Worm (Caenorhabditis elegans) whole organism, L4 larva: Measurements from ENCODE around the gene glr-1.

Experiments used
- D1046.2 ChIP-seq: fragments of 200-800 bp; sonication (Bioruptor generic); IDR thresholded peaks from 2 replicates; pipeline ENCODE4 v1.3.6; 2022; ENCODE audit warnings: missing genetic modification characterization, missing compliant biosample characterization
- F37D6.2 ChIP-seq: sonication (generic microtip); optimal IDR thresholded peaks from 2 replicates; lab custom pipeline; 2016; ENCODE audit warnings: mild to moderate bottlenecking, missing genetic modification characterization, missing compliant biosample characterization
- F49E8.2 ChIP-seq: sonication (generic microtip); optimal IDR thresholded peaks from 2 replicates; lab custom pipeline; 2016; ENCODE audit warnings: missing compliant biosample characterization, mild to moderate bottlenecking, missing genetic modification characterization, borderline replicate concordance
- T20F7.1 ChIP-seq: fragments of 200-800 bp; sonication (Bioruptor generic); optimal IDR thresholded peaks from 2 replicates; lab custom pipeline; 2018; ENCODE audit warnings: mild to moderate bottlenecking, missing genetic modification characterization, missing compliant biosample characterization
- ZK337.2 ChIP-seq: fragments of 200-800 bp; sonication (Bioruptor generic); IDR thresholded peaks from 2 replicates; pipeline ENCODE4 v1.3.6; 2022; ENCODE audit warnings: missing genetic modification reagents, missing genetic modification characterization, missing compliant biosample characterization
- aha-1 ChIP-seq: fragments of 150-350 bp; peaks from one replicate; lab custom pipeline; 2014; ENCODE audit warnings: missing biosample characterization, missing genetic modification characterization
- aly-2 ChIP-seq: sonication (generic microtip); optimal IDR thresholded peaks from 2 replicates; lab custom pipeline; 2018; ENCODE audit warnings: missing biosample characterization, missing genetic modification characterization
- ces-1 ChIP-seq: fragments of 150-350 bp; sonication (generic microtip); optimal IDR thresholded peaks from 4 replicates; lab custom pipeline; 2014; ENCODE audit warnings: missing biosample characterization, missing genetic modification reagents, missing genetic modification characterization
- ctbp-1 ChIP-seq: fragments of 200-800 bp; sonication (Bioruptor generic); IDR thresholded peaks from 2 replicates; pipeline ENCODE4 v1.3.6; 2022; ENCODE audit warnings: missing genetic modification reagents, missing genetic modification characterization, missing compliant biosample characterization
- daf-12 ChIP-seq: fragments of 150-350 bp; optimal IDR thresholded peaks from 2 replicates; lab custom pipeline; 2014; ENCODE audit warnings: missing biosample characterization, missing genetic modification reagents, missing genetic modification characterization
- daf-16 ChIP-seq, 3 experiments: sonication (generic microtip); optimal IDR thresholded peaks; 2 replicates each; lab custom pipeline; 2016 to 2017; ENCODE audit warnings: missing genetic modification characterization in 3 of 3, missing genetic modification reagents in 3 of 3, mild to moderate bottlenecking in 2 of 3, missing compliant biosample characterization in 2 of 3, missing biosample characterization in 1 of 3, moderate library complexity in 1 of 3
- daf-8 ChIP-seq: fragments of 200-800 bp; sonication (Bioruptor generic); IDR thresholded peaks from 2 replicates; pipeline ENCODE4 v1.3.6; 2022; ENCODE audit warnings: missing genetic modification characterization, missing compliant biosample characterization
- dmd-6 ChIP-seq: fragments of 200-800 bp; sonication (Bioruptor generic); IDR thresholded peaks from 2 replicates; pipeline ENCODE4 v1.3.6; 2022; ENCODE audit warnings: missing genetic modification reagents, missing genetic modification characterization, missing compliant biosample characterization
- dve-1 ChIP-seq: sonication (generic microtip); optimal IDR thresholded peaks from 2 replicates; lab custom pipeline; 2017; ENCODE audit warnings: antibody characterized with exemption, mild to moderate bottlenecking, missing genetic modification characterization, missing compliant biosample characterization; ENCODE audit not compliant: insufficient read depth
- fos-1 ChIP-seq: fragments of 150-350 bp; optimal IDR thresholded peaks from 2 replicates; lab custom pipeline; 2014; ENCODE audit warnings: missing biosample characterization, missing genetic modification characterization
- gei-8 ChIP-seq: fragments of 200-800 bp; sonication (Bioruptor generic); optimal IDR thresholded peaks from 2 replicates; lab custom pipeline; 2018; ENCODE audit warnings: mild to moderate bottlenecking, missing genetic modification characterization, missing compliant biosample characterization
- hlh-11 ChIP-seq: fragments of 200-800 bp; sonication (Bioruptor generic); optimal IDR thresholded peaks from 2 replicates; lab custom pipeline; 2018; ENCODE audit warnings: mild to moderate bottlenecking, missing genetic modification characterization, missing compliant biosample characterization
- hlh-30 ChIP-seq: sonication (generic microtip); optimal IDR thresholded peaks from 2 replicates; lab custom pipeline; 2017; ENCODE audit warnings: antibody characterized with exemption, mild to moderate bottlenecking, missing genetic modification characterization, missing compliant biosample characterization; ENCODE audit not compliant: insufficient read depth
- lin-1 ChIP-seq: fragments of 200-800 bp; sonication (Bioruptor generic); IDR thresholded peaks from 2 replicates; pipeline ENCODE4 v1.3.6; 2022; ENCODE audit warnings: missing genetic modification reagents, missing genetic modification characterization, missing compliant biosample characterization
- lin-15B ChIP-seq: fragments of 150-350 bp; sonication (generic microtip); optimal IDR thresholded peaks from 3 replicates; lab custom pipeline; 2014; ENCODE audit warnings: missing biosample characterization, missing genetic modification characterization
- lin-29 ChIP-seq: fragments of 200-800 bp; sonication (Bioruptor generic); IDR thresholded peaks from 2 replicates; pipeline ENCODE4 v1.3.6; 2022; ENCODE audit warnings: missing genetic modification reagents, missing genetic modification characterization, missing compliant biosample characterization
- mdl-1 ChIP-seq, 2 experiments: fragments of 150-350 bp in 1 of 2; sonication (generic microtip) in 1 of 2; optimal IDR thresholded peaks; 2 replicates each; lab custom pipeline; 2014 to 2017; ENCODE audit warnings: missing biosample characterization in 2 of 2, missing genetic modification characterization in 2 of 2
- mxl-2 ChIP-seq: fragments of 200-800 bp; sonication (Bioruptor generic); conservative IDR thresholded peaks from 2 replicates; pipeline ENCODE4 v1.3.6; 2022; ENCODE audit warnings: missing genetic modification reagents, missing genetic modification characterization, missing compliant biosample characterization
- mxl-3 ChIP-seq: fragments of 200-800 bp; sonication (Bioruptor generic); optimal IDR thresholded peaks from 2 replicates; lab custom pipeline; 2018; ENCODE audit warnings: mild to moderate bottlenecking, missing genetic modification characterization, missing compliant biosample characterization
- nhr-28 ChIP-seq: fragments of 150-350 bp; optimal IDR thresholded peaks from 2 replicates; lab custom pipeline; 2014; ENCODE audit warnings: missing biosample characterization, missing genetic modification characterization
- nhr-77 ChIP-seq: fragments of 150-350 bp; optimal IDR thresholded peaks from 2 replicates; lab custom pipeline; 2014; ENCODE audit warnings: missing biosample characterization, missing genetic modification characterization
- pha-4 ChIP-seq, 2 experiments: fragments of 150-350 bp in 1 of 2; fragments of 200-800 bp in 1 of 2; sonication (Bioruptor generic) in 1 of 2; IDR thresholded peaks in 1 of 2; optimal IDR thresholded peaks in 1 of 2; 2 replicates each; pipeline versions ENCODE4 v1.3.6 to Lab custom; 2014 to 2022; ENCODE audit warnings: missing genetic modification characterization in 2 of 2, missing genetic modification reagents in 2 of 2, missing biosample characterization in 1 of 2, missing compliant biosample characterization in 1 of 2
- php-3 ChIP-seq: fragments of 200-800 bp; sonication (Bioruptor generic); IDR thresholded peaks from 2 replicates; pipeline ENCODE4 v1.3.6; 2022; ENCODE audit warnings: missing genetic modification reagents, missing genetic modification characterization, missing compliant biosample characterization
- saeg-2 ChIP-seq: fragments of 200-800 bp; sonication (Bioruptor generic); IDR thresholded peaks from 2 replicates; pipeline ENCODE4 v1.3.6; 2022; ENCODE audit warnings: missing genetic modification reagents, missing genetic modification characterization, missing compliant biosample characterization
- set-16 ChIP-seq: fragments of 200-800 bp; sonication (Bioruptor generic); IDR thresholded peaks from 2 replicates; pipeline ENCODE4 v1.3.6; 2022; ENCODE audit warnings: missing genetic modification reagents, missing genetic modification characterization, missing compliant biosample characterization
- spr-3 ChIP-seq: fragments of 200-800 bp; sonication (Bioruptor generic); optimal IDR thresholded peaks from 2 replicates; lab custom pipeline; 2018; ENCODE audit warnings: mild to moderate bottlenecking, missing genetic modification characterization, missing compliant biosample characterization
- unc-62 ChIP-seq, 3 experiments: fragments of 150-350 bp in 1 of 3; sonication (generic microtip); optimal IDR thresholded peaks in 2 of 3; peaks in 1 of 3; 1 replicate in 1 of 3; 2 replicates in 2 of 3; lab custom pipeline; 2014 to 2017; ENCODE audit warnings: missing biosample characterization in 3 of 3, missing genetic modification characterization in 3 of 3, missing genetic modification reagents in 3 of 3, missing genotype in 1 of 3
- zag-1 ChIP-seq: fragments of 150-350 bp; optimal IDR thresholded peaks from 2 replicates; lab custom pipeline; 2014; ENCODE audit warnings: missing biosample characterization, missing genetic modification characterization
- zfp-2 ChIP-seq: sonication (generic microtip); optimal IDR thresholded peaks from 2 replicates; lab custom pipeline; 2016; ENCODE audit warnings: mild to moderate bottlenecking, missing genetic modification characterization, missing compliant biosample characterization

glr-1 gene

DNA sequence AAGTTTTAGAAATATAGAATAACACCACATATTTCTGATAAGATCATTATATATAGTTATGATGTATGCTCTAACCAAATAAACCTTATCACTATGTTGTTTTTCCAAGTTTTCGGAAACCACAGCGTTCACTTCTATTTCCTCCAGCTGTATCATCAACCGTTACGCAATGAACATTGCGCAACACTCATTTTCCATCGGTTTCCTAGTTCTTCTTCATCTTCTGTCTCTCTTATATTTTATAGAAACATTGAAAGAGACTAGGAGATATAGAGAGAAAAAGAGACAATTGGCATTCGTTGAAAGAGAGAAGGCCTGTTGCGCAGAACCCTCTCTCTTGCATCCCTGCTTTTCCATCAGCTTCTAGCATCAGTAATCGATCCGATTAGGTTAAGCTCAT lies 14.1 kb downstream of the glr-1 start:
- TF ChIP-seq nhr-77 (tag; lab: Kevin White, UChicago) = no peak
- TF ChIP-seq aha-1 = peak; percentile 84
- peak; percentile 18 for TF ChIP-seq nhr-28 (tag; lab: Kevin White, UChicago)
- no peak for TF ChIP-seq zfp-2 (tag; lab: Kevin White, UChicago)

DNA sequence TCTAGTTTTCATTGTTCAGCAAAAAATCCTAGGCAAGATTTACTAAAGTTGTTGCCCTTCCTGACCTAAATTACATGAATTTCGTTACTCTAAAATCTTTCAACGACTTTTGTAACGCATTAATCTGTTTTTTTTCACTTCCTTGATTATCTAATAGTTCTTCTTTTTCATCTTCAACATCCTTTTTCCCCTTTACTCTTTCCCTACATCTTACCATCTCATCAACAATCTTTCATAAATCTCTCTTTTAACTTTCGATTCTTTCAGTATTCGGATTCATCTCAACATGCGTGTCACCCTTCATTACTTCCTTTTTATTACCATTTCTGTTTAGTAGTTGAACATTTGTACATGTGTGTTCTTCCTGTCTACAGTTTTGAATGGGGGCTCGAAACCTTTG lies 14.6 kb downstream of the glr-1 start:
- TF ChIP-seq lin-1 (GFP tag; lab: Robert Waterston, UW) (no peak), fos-1 (tag; lab: Kevin White, UChicago) (no peak), gei-8 (GFP tag; lab: Kevin White, UChicago) (no peak), aha-1 (no peak), daf-16 (GFP tag; optimal IDR thresholded peaks at IDR 0.05; lab: Kevin White, UChicago) (no peak), daf-16 (tag; optimal IDR thresholded peaks at IDR 0.05; lab: Kevin White, UChicago) (no peak), daf-12 (tag; lab: Kevin White, UChicago) (no peak), ctbp-1 (GFP tag; lab: Robert Waterston, UW) (no peak), hlh-30 (no peak), lin-15B (tag; lab: Kevin White, UChicago) (no peak), zag-1 (no peak), F49E8.2 (no peak), daf-8 (no peak)

DNA sequence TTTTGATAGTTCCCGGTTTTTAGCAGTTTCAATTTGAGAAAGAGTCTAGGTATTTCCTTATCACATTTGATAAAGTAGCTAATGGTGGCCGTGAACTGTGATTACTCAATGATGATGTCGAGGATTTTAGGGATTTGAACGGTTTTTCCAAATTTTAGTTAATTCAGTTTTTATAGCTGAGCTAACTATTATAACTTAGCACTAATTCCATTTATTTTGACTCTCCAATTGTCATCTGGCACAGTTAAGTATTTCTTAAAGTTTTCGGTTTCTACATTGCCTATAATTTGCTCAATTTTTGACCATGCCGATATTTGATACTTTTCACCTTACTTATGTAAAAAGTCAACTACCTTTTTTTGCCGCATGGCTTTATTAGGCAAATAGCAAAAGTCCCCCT lies 15.1 kb downstream of the glr-1 start:
- TF ChIP-seq ZK337.2 (GFP tag; lab: Robert Waterston, UW) (no peak), lin-15B (tag; lab: Kevin White, UChicago) (no peak), unc-62 (GFP tag; optimal IDR thresholded peaks at IDR 0.05 in 1 of 2; lab: Kevin White, UChicago) (peak in 1 of 2 experiments; percentile 90), unc-62 (tag; optimal IDR thresholded peaks at IDR 0.05; lab: Kevin White, UChicago) (no peak)

ce11 chrIII:8571845-8572244 lies 16.6 kb downstream of the glr-1 start:
- TF ChIP-seq ZK337.2 (GFP tag; lab: Robert Waterston, UW) (0 out of 2 replicates have a peak, but pooled peaks have one; percentile 18), mdl-1 (tag; optimal IDR thresholded peaks at IDR 0.05; lab: Kevin White, UChicago) (no peak), lin-29 (GFP tag; lab: Robert Waterston, UW) (no peak), hlh-11 (tag; lab: Kevin White, UChicago) (peak; percentile 13), D1046.2 (GFP tag; lab: Robert Waterston, UW) (no peak)

ce11 chrIII:8570289-8570688 lies 18.2 kb downstream of the glr-1 start:
- TF ChIP-seq T20F7.1 (GFP tag; lab: Kevin White, UChicago) = no peak
- TF ChIP-seq set-16 (GFP tag; lab: Robert Waterston, UW) = peak; percentile 83; the same call in 1 of the 2 replicates

- no peak for TF ChIP-seq dmd-6
- no peak for TF ChIP-seq saeg-2 (GFP tag; lab: Robert Waterston, UW)
- TF ChIP-seq spr-3 (GFP tag; lab: Kevin White, UChicago) = no peak
- no peak for TF ChIP-seq ces-1
- no peak for TF ChIP-seq mxl-2 (GFP tag; lab: Robert Waterston, UW)
- no peak for TF ChIP-seq dve-1
- TF ChIP-seq aly-2 = no peak
- TF ChIP-seq gei-8 (GFP tag; lab: Kevin White, UChicago) = no peak
- no peak for TF ChIP-seq mxl-3 (GFP tag; lab: Kevin White, UChicago)
- no peak for TF ChIP-seq pha-4 (GFP tag; IDR thresholded peaks at IDR 0.05; lab: Robert Waterston, UW)
- no peak for TF ChIP-seq pha-4 (tag; optimal IDR thresholded peaks at IDR 0.05; lab: Kevin White, UChicago)
- no peak for TF ChIP-seq php-3 (GFP tag; lab: Robert Waterston, UW)
- no peak for TF ChIP-seq hlh-30
- TF ChIP-seq F37D6.2 (tag; lab: Kevin White, UChicago) = no peak
- TF ChIP-seq, all 104 proteins: peak for 0
Measured at ce11 chrIII:8564372-8564771, 24.1 kb downstream of the glr-1 start.
